Worm (Caenorhabditis elegans): ENCODE measurements around the gene W10G11.3.

W10G11.3 gene

ce11 chrII:3515384-3516053 is 46.8 kb downstream of the W10G11.3 start, which contains the start of the genes Y49F6B.14 and clec-125:
Gene Y49F6B.14 (minus strand): TSS chrII:3515484.
Gene clec-125 (plus strand): TSS chrII:3516003.
- TF ChIP-seq nhr-71 (tag; optimal IDR thresholded peaks at IDR 0.05), result no peak
- no peak for TF ChIP-seq alr-1 (tag; optimal IDR thresholded peaks at IDR 0.05; ENCODE audit: borderline replicate concordance)
- TF ChIP-seq nhr-90 (tag; optimal IDR thresholded peaks at IDR 0.05; ENCODE audit: poor library complexity), result no peak
- no peak for TF ChIP-seq hlh-17 (GFP tag; optimal IDR thresholded peaks at IDR 0.05; ENCODE audit: borderline replicate concordance)
- TF ChIP-seq nhr-47 (tag; optimal IDR thresholded peaks at IDR 0.05), result no peak
- TF ChIP-seq efl-3 (GFP tag; optimal IDR thresholded peaks at IDR 0.05), result no peak
- TF ChIP-seq ets-5 (GFP tag; IDR thresholded peaks at IDR 0.05), result no peak
- no peak for TF ChIP-seq sptf-1 (tag; optimal IDR thresholded peaks at IDR 0.05)
- TF ChIP-seq unc-130 (tag; optimal IDR thresholded peaks at IDR 0.05), result no peak
- TF ChIP-seq pax-3 (tag; optimal IDR thresholded peaks at IDR 0.05), result no peak
- no peak for TF ChIP-seq lsy-2 (tag; optimal IDR thresholded peaks at IDR 0.05)
- TF ChIP-seq hlh-4 (tag; optimal IDR thresholded peaks at IDR 0.05), result no peak
- TF ChIP-seq ama-1 (optimal IDR thresholded peaks at IDR 0.05), result no peak
- no peak for TF ChIP-seq dpl-1 (GFP tag; optimal IDR thresholded peaks at IDR 0.05)
- no peak for TF ChIP-seq ceh-88 (GFP tag; IDR thresholded peaks at IDR 0.05)

DNA sequence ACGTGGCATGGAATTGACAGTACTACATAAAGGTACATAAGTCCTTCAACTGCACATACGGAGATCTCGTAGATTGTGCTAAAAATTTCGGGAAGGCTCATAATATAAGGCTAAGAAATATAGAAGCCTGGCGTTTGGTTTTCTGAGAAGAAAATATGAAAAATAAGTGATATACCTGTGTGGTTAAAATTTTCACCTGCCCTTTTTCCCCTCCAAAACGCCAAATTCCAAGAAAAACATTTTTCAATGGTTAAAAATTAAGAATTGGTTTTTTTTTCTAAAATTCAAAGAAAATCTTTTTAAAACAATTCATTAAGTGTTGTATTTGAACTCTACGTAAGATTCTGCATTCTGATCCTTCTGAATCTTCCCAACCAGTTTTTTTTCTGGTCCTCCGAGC is 47.7 kb downstream of the W10G11.3 start, which contains the start of gene srz-5:
TSS of gene srz-5 (minus strand) at position 101 of the 400 bp plus-strand sequence.
- no peak for TF ChIP-seq fos-1 (tag; optimal IDR thresholded peaks at IDR 0.05)
- peak; percentile 55 for TF ChIP-seq hlh-4 (tag; optimal IDR thresholded peaks at IDR 0.05)

DNA sequence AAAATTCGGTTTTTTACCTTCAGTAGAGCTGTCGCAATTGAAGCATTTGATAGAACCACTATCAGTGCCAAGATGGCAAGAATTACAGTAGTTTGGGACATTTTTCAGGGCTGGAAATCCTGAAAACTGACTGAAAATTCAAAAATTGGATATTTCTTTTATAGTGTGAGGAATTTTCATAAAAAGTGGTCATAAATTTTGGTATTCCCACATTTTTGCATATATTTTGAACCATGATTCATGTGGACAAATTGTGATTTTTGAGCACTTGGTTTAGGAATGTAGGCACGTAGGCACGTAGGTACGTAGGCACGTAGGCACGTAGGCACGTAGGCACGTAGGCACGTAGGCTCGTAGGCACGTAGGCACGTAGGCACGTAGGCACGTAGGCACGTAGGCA is 50.1 kb downstream of the W10G11.3 start, which contains the start of gene Y49F6B.19:
TSS of gene Y49F6B.19 (minus strand) at position 101 of the 400 bp plus-strand sequence.
- TF ChIP-seq zag-1 (tag; optimal IDR thresholded peaks at IDR 0.05) (no peak), nhr-20 (tag; optimal IDR thresholded peaks at IDR 0.05) (no peak), elt-3 (tag; optimal IDR thresholded peaks at IDR 0.05) (no peak)

Measured in whole organism, L1 larva.